Fruit fly (Drosophila melanogaster): ENCODE results near the gene CG43373.

CG43373 gene

dm6 chr3L:16574307-16574946 lies 31.3 kb upstream of the CG43373 start, which contains the start of gene mbf1 (continued):
- TF ChIP-seq bab2 (GFP tag; optimal IDR thresholded peaks at IDR 0.05) (peak; percentile 16), jumu (GFP tag; optimal IDR thresholded peaks at IDR 0.05) (peak; percentile 6), sc (optimal IDR thresholded peaks at IDR 0.05) (no peak), sc (GFP tag; optimal IDR thresholded peaks at IDR 0.05) (no peak), ewg (GFP tag; optimal IDR thresholded peaks at IDR 0.05) (no peak), Med (GFP tag) (peak; percentile 84), CG11456 (GFP tag; IDR thresholded peaks at IDR 0.05) (no peak), gcm (GFP tag; optimal IDR thresholded peaks at IDR 0.05) (no peak), CG11723 (GFP tag; optimal IDR thresholded peaks at IDR 0.05) (no peak), Mad (GFP tag; optimal IDR thresholded peaks at IDR 0.05) (no peak), B-H2 (GFP tag; optimal IDR thresholded peaks at IDR 0.05) (peak; percentile 24), CG6813 (GFP tag; optimal IDR thresholded peaks at IDR 0.05) (no peak), ci (GFP tag; IDR thresholded peaks at IDR 0.05) (no peak), CG9817 (tag; optimal IDR thresholded peaks at IDR 0.05) (no peak), CG10147 (GFP tag; optimal IDR thresholded peaks at IDR 0.05) (no peak), CG9215 (GFP tag; IDR thresholded peaks at IDR 0.05) (no peak), CG30020 (tag; optimal IDR thresholded peaks at IDR 0.05) (peak; percentile 36), CG7786 (GFP tag; optimal IDR thresholded peaks at IDR 0.05) (no peak), luna (GFP tag; optimal IDR thresholded peaks at IDR 0.05) (no peak), Side (GFP tag; optimal IDR thresholded peaks at IDR 0.05) (no peak), CG17385 (GFP tag; optimal IDR thresholded peaks at IDR 0.05) (no peak), peb (GFP tag; IDR thresholded peaks at IDR 0.05) (no peak), Sin3A (optimal IDR thresholded peaks at IDR 0.05) (peak; percentile 88), Dip3 (GFP tag; optimal IDR thresholded peaks at IDR 0.05) (peak; percentile 3), Sry-δ (GFP tag; optimal IDR thresholded peaks at IDR 0.05) (peak; percentile 79), Ada2b (GFP tag; IDR thresholded peaks at IDR 0.05) (no peak), CoRest (tag; optimal IDR thresholded peaks at IDR 0.05) (peak; percentile 42), gcm2 (GFP tag; optimal IDR thresholded peaks at IDR 0.05) (no peak), Hr51 (GFP tag; optimal IDR thresholded peaks at IDR 0.05) (no peak), CG14667 (GFP tag; IDR thresholded peaks at IDR 0.05) (no peak), CG1529 (GFP tag; optimal IDR thresholded peaks at IDR 0.05) (no peak), BtbVII (GFP tag; optimal IDR thresholded peaks at IDR 0.05) (peak; percentile 15), hkb (optimal IDR thresholded peaks at IDR 0.05) (no peak), hkb (GFP tag; IDR thresholded peaks at IDR 0.05) (no peak), CG34422 (GFP tag; IDR thresholded peaks at IDR 0.05) (peak; percentile 27; the same call in 1 of the 3 replicates), CG12391 (tag; optimal IDR thresholded peaks at IDR 0.05) (peak; percentile 48), CG7271 (tag; optimal IDR thresholded peaks at IDR 0.05) (no peak), CG4707 (GFP tag; optimal IDR thresholded peaks at IDR 0.05) (no peak), zen2 (GFP tag; IDR thresholded peaks at IDR 0.05; ENCODE audit: partially characterized antibody) (no peak; the same call in 2 of the 3 replicates), Bteb2 (GFP tag; optimal IDR thresholded peaks at IDR 0.05) (peak; percentile 6), trem (tag; optimal IDR thresholded peaks at IDR 0.05) (peak; percentile 84), Ptx1 (GFP tag; IDR thresholded peaks at IDR 0.05) (no peak), CG12155 (GFP tag; optimal IDR thresholded peaks at IDR 0.05) (peak; percentile 20), CG10267 (tag; optimal IDR thresholded peaks at IDR 0.05) (peak; percentile 48), Camta (GFP tag; optimal IDR thresholded peaks at IDR 0.05) (no peak), row (GFP tag; IDR thresholded peaks at IDR 0.05) (peak; percentile 39; the same call in 2 of the 3 replicates), Dp (GFP tag; optimal IDR thresholded peaks at IDR 0.05) (peak; percentile 72), zfh2 (GFP tag; optimal IDR thresholded peaks at IDR 0.05) (peak; percentile 34), sna (GFP tag; IDR thresholded peaks at IDR 0.05; ENCODE audit: partially characterized antibody) (peak; percentile 73), fd3F (GFP tag; optimal IDR thresholded peaks at IDR 0.05) (no peak), Hr78 (GFP tag; optimal IDR thresholded peaks at IDR 0.05) (no peak)
